Worm (Caenorhabditis elegans) whole organism, late embryonic: ENCODE measurements around the gene Y43F8B.13.

ENCODE experiments used
- C08G9.2 ChIP-seq: sonication (generic microtip); optimal IDR thresholded peaks from 2 replicates; lab custom pipeline; 2016; ENCODE audit warnings: mild to moderate bottlenecking, missing genetic modification characterization, moderate library complexity, missing compliant biosample characterization
- F13H6.1 ChIP-seq: sonication (generic microtip); optimal IDR thresholded peaks from 2 replicates; lab custom pipeline; 2016; ENCODE audit warnings: missing genetic modification characterization, missing compliant biosample characterization
- fkh-10 ChIP-seq: fragments of 150-350 bp; optimal IDR thresholded peaks from 2 replicates; lab custom pipeline; 2014; ENCODE audit warnings: missing biosample characterization, missing genetic modification reagents, missing genetic modification characterization
- hlh-30 ChIP-seq: sonication (generic microtip); optimal IDR thresholded peaks from 2 replicates; lab custom pipeline; 2017; ENCODE audit warnings: antibody characterized with exemption, missing genetic modification characterization, missing compliant biosample characterization; ENCODE audit not compliant: insufficient read depth
- hlh-8 ChIP-seq: sonication (generic microtip); optimal IDR thresholded peaks from 2 replicates; lab custom pipeline; 2016; ENCODE audit warnings: missing genotype, missing genetic modification characterization, missing compliant biosample characterization
- nhr-232 ChIP-seq: sonication (generic microtip); optimal IDR thresholded peaks from 2 replicates; lab custom pipeline; 2016; ENCODE audit warnings: missing genetic modification characterization, missing compliant biosample characterization
- ztf-16 ChIP-seq: sonication (generic microtip); optimal IDR thresholded peaks from 2 replicates; lab custom pipeline; 2017; ENCODE audit warnings: missing genetic modification characterization, missing compliant biosample characterization

- TF ChIP-seq nhr-232 (tag; lab: Kevin White, UChicago) (no peak), fkh-10 (GFP tag; lab: Kevin White, UChicago) (no peak), F13H6.1 (tag; lab: Kevin White, UChicago) (no peak), ztf-16 (tag; lab: Kevin White, UChicago) (no peak), hlh-8 (no peak), hlh-30 (no peak), C08G9.2 (no peak)
These were observed 26.1 kb upstream of the Y43F8B.13 start for ce11 chrV:19429605-19430004.
